Worm (Caenorhabditis elegans): Measurements from ENCODE around the gene mpz-4.

The mpz-4 gene

DNA sequence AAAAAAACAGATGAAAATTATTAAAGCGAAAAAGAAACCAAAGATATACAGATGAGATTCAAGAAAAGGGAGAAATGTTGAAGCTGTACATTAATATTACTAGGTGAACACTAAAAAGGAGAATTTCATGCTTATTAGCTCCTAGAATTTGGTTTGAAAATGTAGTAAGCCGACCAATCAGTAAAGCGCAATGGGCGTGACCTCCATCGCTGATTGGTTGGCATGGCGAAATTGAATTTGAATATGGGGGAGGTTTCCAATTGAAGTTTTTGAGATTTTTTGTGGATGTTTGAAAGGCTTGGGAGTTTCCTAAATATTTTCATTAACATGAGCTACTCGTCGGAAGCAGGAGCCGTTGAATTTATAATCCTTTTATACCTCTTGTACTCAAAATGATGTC lies 50.6 kb downstream of the mpz-4 start:
- TF ChIP-seq zag-1 (tag; optimal IDR thresholded peaks at IDR 0.05) (no peak), nhr-85 (tag) (no peak), xbp-1 (tag; optimal IDR thresholded peaks at IDR 0.05) (peak; percentile 6), mef-2 (tag; optimal IDR thresholded peaks at IDR 0.05) (no peak), grh-1 (GFP tag; IDR thresholded peaks at IDR 0.05) (no peak)

DNA sequence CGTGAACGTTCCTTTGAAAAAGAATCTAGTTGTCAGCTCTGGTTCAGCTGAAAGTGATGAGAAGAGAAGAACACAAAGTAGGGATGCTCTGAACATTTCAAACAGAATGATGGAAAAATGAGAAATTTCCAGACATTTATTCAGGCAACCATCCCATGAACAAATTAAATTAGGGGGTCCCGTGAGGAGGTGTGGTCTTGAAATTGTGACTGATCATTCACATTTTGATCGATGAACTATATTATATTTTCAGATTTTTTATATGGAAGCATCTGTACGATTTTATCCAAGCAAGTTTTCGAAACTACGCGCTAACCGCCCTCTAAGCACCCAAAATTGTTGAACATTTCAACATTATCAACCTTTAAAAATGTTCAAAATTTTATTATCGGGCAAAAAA lies 51.1 kb downstream of the mpz-4 start, which contains the start of gene R11E3.19:
Gene R11E3.19 (minus strand): TSS at position 101 of the 400 bp plus-strand sequence.
- no peak for TF ChIP-seq lin-15B (tag; optimal IDR thresholded peaks at IDR 0.05)
- no peak for TF ChIP-seq lir-3 (tag; optimal IDR thresholded peaks at IDR 0.05; ENCODE audit: poor library complexity)
- no peak for TF ChIP-seq pqm-1 (tag; optimal IDR thresholded peaks at IDR 0.05)
- no peak for TF ChIP-seq skn-1 (tag; optimal IDR thresholded peaks at IDR 0.05)
- no peak for TF ChIP-seq nhr-76 (tag; optimal IDR thresholded peaks at IDR 0.05)
- no peak for TF ChIP-seq C04F5.9 (tag; optimal IDR thresholded peaks at IDR 0.05)
- no peak for TF ChIP-seq swsn-7 (tag; optimal IDR thresholded peaks at IDR 0.05)
- TF ChIP-seq unc-130 (tag; optimal IDR thresholded peaks at IDR 0.05): no peak
- no peak for TF ChIP-seq jun-1 (tag; optimal IDR thresholded peaks at IDR 0.05)
- no peak for TF ChIP-seq nhr-19 (GFP tag; conservative IDR thresholded peaks at IDR 0.05)
- TF ChIP-seq nhr-47 (tag; optimal IDR thresholded peaks at IDR 0.05): no peak
- no peak for TF ChIP-seq ceh-90 (tag; optimal IDR thresholded peaks at IDR 0.05)
- TF ChIP-seq ama-1 (optimal IDR thresholded peaks at IDR 0.05): no peak

All from whole organism, L1 larva.